Worm (Caenorhabditis elegans) whole organism, L2 larva: ENCODE data around the gene Y7A5A.2.

Source experiments
- C34F6.9 ChIP-seq: fragments of 150-350 bp; optimal IDR thresholded peaks from 2 replicates; lab custom pipeline; 2014; ENCODE audit warnings: missing biosample characterization, missing genetic modification characterization
- blmp-1 ChIP-seq: sonication (generic microtip); optimal IDR thresholded peaks from 2 replicates; lab custom pipeline; 2017; ENCODE audit warnings: missing genetic modification characterization, mild to moderate bottlenecking, missing compliant biosample characterization, antibody characterized with exemption, moderate library complexity; ENCODE audit not compliant: insufficient read depth
- elt-1 ChIP-seq: fragments of 150-350 bp; optimal IDR thresholded peaks from 2 replicates; lab custom pipeline; 2014; ENCODE audit warnings: missing biosample characterization, missing genetic modification characterization
- lsy-2 ChIP-seq, 2 experiments: fragments of 150-350 bp in 1 of 2; sonication (generic microtip) in 1 of 2; optimal IDR thresholded peaks; 2 replicates each; lab custom pipeline; 2014 to 2017; ENCODE audit warnings: missing biosample characterization in 2 of 2, missing genetic modification characterization in 2 of 2
- nhr-6 ChIP-seq: fragments of 150-350 bp; optimal IDR thresholded peaks from 2 replicates; lab custom pipeline; 2014; ENCODE audit warnings: missing biosample characterization, missing genetic modification characterization
- nhr-77 ChIP-seq: fragments of 150-350 bp; optimal IDR thresholded peaks from 2 replicates; lab custom pipeline; 2014; ENCODE audit warnings: missing biosample characterization, missing genetic modification characterization
- snpc-4 ChIP-seq: fragments of 150-350 bp; optimal IDR thresholded peaks from 2 replicates; lab custom pipeline; 2014; ENCODE audit warnings: missing biosample characterization, missing genetic modification characterization
- unc-39 ChIP-seq: fragments of 150-350 bp; optimal IDR thresholded peaks from 2 replicates; lab custom pipeline; 2014; ENCODE audit warnings: missing biosample characterization, missing genetic modification characterization
- zag-1 ChIP-seq: fragments of 150-350 bp; optimal IDR thresholded peaks from 2 replicates; lab custom pipeline; 2014; ENCODE audit warnings: missing biosample characterization, missing genetic modification characterization
- ztf-4 ChIP-seq: fragments of 150-350 bp; optimal IDR thresholded peaks from 2 replicates; lab custom pipeline; 2014; ENCODE audit warnings: missing biosample characterization, missing genetic modification characterization

- no peak for TF ChIP-seq ztf-4 (tag; lab: Kevin White, UChicago)
- no peak for TF ChIP-seq nhr-77 (tag; lab: Kevin White, UChicago)
- TF ChIP-seq lsy-2 (tag; optimal IDR thresholded peaks at IDR 0.05; lab: Kevin White, UChicago), result no peak
- TF ChIP-seq snpc-4 (tag; lab: Kevin White, UChicago), result no peak
- TF ChIP-seq blmp-1, result no peak
- no peak for TF ChIP-seq C34F6.9 (tag; lab: Kevin White, UChicago)
- no peak for TF ChIP-seq zag-1 (tag; lab: Kevin White, UChicago)
- no peak for TF ChIP-seq elt-1 (tag; lab: Kevin White, UChicago)
- no peak for TF ChIP-seq nhr-6 (tag; lab: Kevin White, UChicago)
- no peak for TF ChIP-seq unc-39
Observed at ce11 chrX:15742310-15742709, 30.2 kb downstream of the Y7A5A.2 start, which contains the start of gene nhr-255.
